Worm (Caenorhabditis elegans) whole organism, L3 larva: ENCODE data around the gene F54E7.6.
A peak's percentile ranks its signal among the peaks of the same experiment; 100 is the strongest.

Experiments
- ZK546.5 ChIP-seq: sonication (generic microtip); optimal IDR thresholded peaks from 2 replicates; lab custom pipeline; 2017; ENCODE audit warnings: missing biosample characterization, missing genetic modification characterization
- aly-2 ChIP-seq: fragments of 150-350 bp; optimal IDR thresholded peaks from 2 replicates; lab custom pipeline; 2014; ENCODE audit warnings: missing biosample characterization, missing genetic modification characterization
- ama-1 ChIP-seq: fragments of 150-350 bp; optimal IDR thresholded peaks from 2 replicates; lab custom pipeline; 2018
- ceh-16 ChIP-seq: sonication (generic microtip); optimal IDR thresholded peaks from 2 replicates; lab custom pipeline; 2017; ENCODE audit warnings: missing biosample characterization, missing genetic modification characterization
- ceh-28 ChIP-seq: fragments of 150-350 bp; optimal IDR thresholded peaks from 2 replicates; lab custom pipeline; 2014; ENCODE audit warnings: missing biosample characterization, missing genetic modification reagents, missing genetic modification characterization
- ceh-82 ChIP-seq: fragments of 150-350 bp; optimal IDR thresholded peaks from 2 replicates; lab custom pipeline; 2014; ENCODE audit warnings: missing biosample characterization, missing genetic modification characterization
- daf-12 ChIP-seq: fragments of 150-350 bp; optimal IDR thresholded peaks from 2 replicates; lab custom pipeline; 2014; ENCODE audit warnings: missing biosample characterization, missing genetic modification reagents, missing genetic modification characterization
- egl-5 ChIP-seq: fragments of 150-350 bp; optimal IDR thresholded peaks from 2 replicates; lab custom pipeline; 2017; ENCODE audit warnings: missing biosample characterization, missing genetic modification reagents, missing genetic modification characterization, inconsistent platforms
- elt-1 ChIP-seq: fragments of 150-350 bp; optimal IDR thresholded peaks from 2 replicates; lab custom pipeline; 2014; ENCODE audit warnings: missing biosample characterization, missing genetic modification characterization
- fkh-10 ChIP-seq: sonication (generic microtip); optimal IDR thresholded peaks from 2 replicates; lab custom pipeline; 2017; ENCODE audit warnings: missing biosample characterization, missing genetic modification reagents, missing genetic modification characterization
- fkh-2 ChIP-seq: fragments of 150-350 bp; optimal IDR thresholded peaks from 2 replicates; lab custom pipeline; 2014; ENCODE audit warnings: missing biosample characterization, missing genetic modification reagents, missing genetic modification characterization
- fos-1 ChIP-seq: fragments of 150-350 bp; optimal IDR thresholded peaks from 2 replicates; lab custom pipeline; 2014; ENCODE audit warnings: missing biosample characterization, missing genetic modification characterization
- hmg-11 ChIP-seq: sonication (generic microtip); optimal IDR thresholded peaks from 2 replicates; lab custom pipeline; 2016; ENCODE audit warnings: missing genetic modification characterization, missing compliant biosample characterization
- lin-15B ChIP-seq: fragments of 150-350 bp; optimal IDR thresholded peaks from 2 replicates; lab custom pipeline; 2014; ENCODE audit warnings: missing biosample characterization, missing genetic modification characterization
- lin-39 ChIP-seq: fragments of 150-350 bp; optimal IDR thresholded peaks from 2 replicates; lab custom pipeline; 2018; ENCODE audit warnings: missing biosample characterization, missing genetic modification reagents, missing genetic modification characterization
- lsy-12 ChIP-seq: sonication (generic microtip); optimal IDR thresholded peaks from 2 replicates; lab custom pipeline; 2016; ENCODE audit warnings: mild to moderate bottlenecking, missing genetic modification characterization, missing compliant biosample characterization
- mml-1 ChIP-seq: fragments of 150-350 bp; sonication (generic microtip); optimal IDR thresholded peaks from 3 replicates; lab custom pipeline; 2014; ENCODE audit warnings: missing biosample characterization, missing genetic modification characterization
- nfya-1 ChIP-seq: sonication (generic microtip); optimal IDR thresholded peaks from 2 replicates; lab custom pipeline; 2017; ENCODE audit warnings: missing genetic modification characterization, mild to moderate bottlenecking, missing compliant biosample characterization, antibody characterized with exemption, moderate library complexity; ENCODE audit not compliant: insufficient read depth
- nhr-11 ChIP-seq: fragments of 150-350 bp; optimal IDR thresholded peaks from 2 replicates; lab custom pipeline; 2014; ENCODE audit warnings: missing biosample characterization, missing genetic modification characterization
- nhr-12 ChIP-seq: fragments of 150-350 bp; optimal IDR thresholded peaks from 2 replicates; lab custom pipeline; 2014; ENCODE audit warnings: missing biosample characterization, missing genetic modification characterization
- nhr-23 ChIP-seq: fragments of 150-350 bp; optimal IDR thresholded peaks from 2 replicates; lab custom pipeline; 2014; ENCODE audit warnings: missing biosample characterization, missing genetic modification reagents, missing genetic modification characterization
- nhr-237 ChIP-seq: fragments of 150-350 bp; optimal IDR thresholded peaks from 2 replicates; lab custom pipeline; 2014; ENCODE audit warnings: missing biosample characterization, missing genetic modification characterization
- nhr-25 ChIP-seq: sonication (generic microtip); optimal IDR thresholded peaks from 2 replicates; lab custom pipeline; 2017; ENCODE audit warnings: missing biosample characterization, missing genetic modification characterization
- nhr-28 ChIP-seq: fragments of 150-350 bp; optimal IDR thresholded peaks from 2 replicates; lab custom pipeline; 2014; ENCODE audit warnings: missing biosample characterization, missing genetic modification characterization
- nhr-43 ChIP-seq: sonication (generic microtip); optimal IDR thresholded peaks from 2 replicates; lab custom pipeline; 2016; ENCODE audit warnings: mild to moderate bottlenecking, missing genetic modification characterization, missing compliant biosample characterization; ENCODE audit not compliant: poor library complexity, severe bottlenecking
- nhr-67 ChIP-seq: fragments of 150-350 bp; optimal IDR thresholded peaks from 2 replicates; lab custom pipeline; 2014; ENCODE audit warnings: missing biosample characterization, missing genetic modification characterization
- nhr-77 ChIP-seq: fragments of 150-350 bp; optimal IDR thresholded peaks from 2 replicates; lab custom pipeline; 2014; ENCODE audit warnings: missing biosample characterization, missing genetic modification characterization
- pha-4 ChIP-seq: fragments of 150-350 bp; optimal IDR thresholded peaks from 2 replicates; lab custom pipeline; 2014; ENCODE audit warnings: missing biosample characterization, missing genetic modification reagents, missing genetic modification characterization
- pqm-1 ChIP-seq: fragments of 150-350 bp; optimal IDR thresholded peaks from 2 replicates; lab custom pipeline; 2017; ENCODE audit warnings: missing biosample characterization, missing genetic modification characterization, inconsistent platforms
- snpc-4 ChIP-seq: fragments of 150-350 bp; optimal IDR thresholded peaks from 2 replicates; lab custom pipeline; 2014; ENCODE audit warnings: missing biosample characterization, missing genetic modification characterization
- tbx-2 ChIP-seq: sonication (generic microtip); optimal IDR thresholded peaks from 2 replicates; lab custom pipeline; 2016; ENCODE audit warnings: mild to moderate bottlenecking, missing genetic modification characterization, missing compliant biosample characterization
- unc-39 ChIP-seq: sonication (generic microtip); optimal IDR thresholded peaks from 4 replicates; lab custom pipeline; 2017; ENCODE audit warnings: missing biosample characterization, missing genetic modification characterization
- unc-62 ChIP-seq: fragments of 150-350 bp; sonication (generic microtip); optimal IDR thresholded peaks from 4 replicates; lab custom pipeline; 2014; ENCODE audit warnings: missing biosample characterization, missing genetic modification reagents, missing genetic modification characterization
- zag-1 ChIP-seq: fragments of 150-350 bp; optimal IDR thresholded peaks from 2 replicates; lab custom pipeline; 2014; ENCODE audit warnings: missing biosample characterization, missing genetic modification characterization
- ztf-11 ChIP-seq: fragments of 150-350 bp; optimal IDR thresholded peaks from 2 replicates; lab custom pipeline; 2014; ENCODE audit warnings: missing biosample characterization, missing genetic modification characterization

Gene F54E7.6

ce11 chrIII:5665710-5666109 is 4.8 kb upstream of the F54E7.6 start:
- no peak for TF ChIP-seq fkh-2 (tag; lab: Kevin White, UChicago)
- TF ChIP-seq mml-1 (tag; lab: Kevin White, UChicago): no peak
- TF ChIP-seq ceh-28: no peak
- TF ChIP-seq nhr-25 (tag; lab: Kevin White, UChicago): no peak
- no peak for TF ChIP-seq egl-5 (tag; lab: Kevin White, UChicago)
- no peak for TF ChIP-seq nhr-28
- TF ChIP-seq nhr-67 (tag; lab: Kevin White, UChicago): no peak
- TF ChIP-seq nhr-77 (tag; lab: Kevin White, UChicago): no peak
- TF ChIP-seq unc-39 (tag; lab: Kevin White, UChicago): no peak
- TF ChIP-seq fos-1: no peak
- no peak for TF ChIP-seq nhr-12 (tag; lab: Kevin White, UChicago)
- TF ChIP-seq fkh-10: no peak
- TF ChIP-seq lsy-12 (tag; lab: Kevin White, UChicago): no peak
- TF ChIP-seq lin-39 (tag; lab: Kevin White, UChicago): no peak
- no peak for TF ChIP-seq daf-12
- TF ChIP-seq ceh-16 (tag; lab: Kevin White, UChicago): no peak
- no peak for TF ChIP-seq nhr-237 (tag; lab: Kevin White, UChicago)
- TF ChIP-seq hmg-11 (tag; lab: Kevin White, UChicago): no peak
- TF ChIP-seq nhr-43 (tag; lab: Kevin White, UChicago): no peak

ce11 chrIII:5665278-5665677 is 4.4 kb upstream of the F54E7.6 start:
- no peak for TF ChIP-seq nhr-237 (tag; lab: Kevin White, UChicago)
- TF ChIP-seq unc-62: no peak
- TF ChIP-seq daf-12: no peak
- TF ChIP-seq pha-4: peak; percentile 86
- TF ChIP-seq nhr-25 (tag; lab: Kevin White, UChicago): peak; percentile 58
- TF ChIP-seq, all 47 proteins: peak for 2

- no peak for TF ChIP-seq daf-12
- no peak for TF ChIP-seq pqm-1
- no peak for TF ChIP-seq snpc-4 (tag; lab: Kevin White, UChicago)
- TF ChIP-seq nhr-23 (tag; lab: Kevin White, UChicago): no peak
- no peak for TF ChIP-seq nhr-11 (tag; lab: Kevin White, UChicago)
- TF ChIP-seq elt-1: no peak
- no peak for TF ChIP-seq aly-2
- TF ChIP-seq nhr-12 (tag; lab: Kevin White, UChicago): no peak
- TF ChIP-seq ztf-11 (tag; lab: Kevin White, UChicago): no peak
- TF ChIP-seq unc-62: no peak
- no peak for TF ChIP-seq zag-1 (tag; lab: Kevin White, UChicago)
- TF ChIP-seq nfya-1 (tag; lab: Kevin White, UChicago): no peak
- TF ChIP-seq ZK546.5 (tag; lab: Kevin White, UChicago): no peak
Observed at ce11 chrIII:5663933-5664332, 3.0 kb upstream of the F54E7.6 start, which contains the start of gene par-3. par-3 (plus strand) TSS chrIII:5664233.

ce11 chrIII:5663521-5663920 is 2.6 kb upstream of the F54E7.6 start:
- no peak for TF ChIP-seq ceh-16 (tag; lab: Kevin White, UChicago)
- no peak for TF ChIP-seq ama-1 (lab: Kevin White, UChicago)
- TF ChIP-seq tbx-2 (tag; lab: Kevin White, UChicago): no peak
- TF ChIP-seq nhr-237 (tag; lab: Kevin White, UChicago): no peak
- no peak for TF ChIP-seq lin-15B
- TF ChIP-seq elt-1: no peak
- TF ChIP-seq nhr-77 (tag; lab: Kevin White, UChicago): no peak
- TF ChIP-seq fos-1: no peak
- no peak for TF ChIP-seq ceh-82 (tag; lab: Kevin White, UChicago)
- TF ChIP-seq, all 47 proteins: peak for 0

ce11 chrIII:5656941-5657340 is 3.9 kb downstream of the F54E7.6 start, which contains the start of gene sdz-21:
sdz-21 (minus strand) TSS chrIII:5657041.
- no peak for TF ChIP-seq unc-39 (tag; lab: Kevin White, UChicago)
